Worm (Caenorhabditis elegans) whole organism, early embryonic: Measurements from ENCODE around the gene T27E4.5.

Experiments
- B0310.2 ChIP-seq: sonication (generic microtip); optimal IDR thresholded peaks from 2 replicates; lab custom pipeline; 2016; ENCODE audit warnings: mild to moderate bottlenecking, missing genetic modification characterization, missing compliant biosample characterization
- F13C5.2 ChIP-seq: sonication (generic microtip); optimal IDR thresholded peaks from 2 replicates; lab custom pipeline; 2017; ENCODE audit warnings: mild to moderate bottlenecking, missing genetic modification characterization, inconsistent platforms, missing compliant biosample characterization
- aly-1 ChIP-seq: sonication (generic microtip); optimal IDR thresholded peaks from 2 replicates; lab custom pipeline; 2016; ENCODE audit warnings: missing genetic modification characterization, missing compliant biosample characterization
- ama-1 ChIP-seq: fragments of 150-350 bp; optimal IDR thresholded peaks from 2 replicates; lab custom pipeline; 2014
- ceh-13 ChIP-seq: fragments of 200-800 bp; sonication (Bioruptor generic); optimal IDR thresholded peaks from 2 replicates; lab custom pipeline; 2018; ENCODE audit warnings: mild to moderate bottlenecking, missing genetic modification characterization, missing compliant biosample characterization
- ceh-36 ChIP-seq: sonication (generic microtip); optimal IDR thresholded peaks from 2 replicates; lab custom pipeline; 2016; ENCODE audit warnings: missing genetic modification characterization, inconsistent platforms, missing compliant biosample characterization
- ets-7 ChIP-seq: sonication (generic microtip); optimal IDR thresholded peaks from 2 replicates; lab custom pipeline; 2016; ENCODE audit warnings: missing genotype, missing genetic modification characterization, missing compliant biosample characterization
- flt-1 ChIP-seq: fragments of 200-800 bp; sonication (Bioruptor generic); IDR thresholded peaks from 2 replicates; pipeline ENCODE4 v1.3.6; 2022; ENCODE audit warnings: missing genetic modification characterization, missing compliant biosample characterization
- hmbx-1 ChIP-seq: sonication (generic microtip); optimal IDR thresholded peaks from 2 replicates; lab custom pipeline; 2016; ENCODE audit warnings: mild to moderate bottlenecking, missing genetic modification characterization, missing compliant biosample characterization
- hmg-4 ChIP-seq: fragments of 200-800 bp; sonication (Bioruptor generic); optimal IDR thresholded peaks from 2 replicates; lab custom pipeline; 2018; ENCODE audit warnings: mild to moderate bottlenecking, missing genetic modification characterization, missing compliant biosample characterization
- hnd-1 ChIP-seq: sonication (generic microtip); optimal IDR thresholded peaks from 2 replicates; lab custom pipeline; 2016; ENCODE audit warnings: missing genetic modification characterization, missing compliant biosample characterization
- pes-1 ChIP-seq: fragments of 200-800 bp; sonication (Bioruptor generic); IDR thresholded peaks from 2 replicates; pipeline ENCODE4 v1.3.6; 2022; ENCODE audit warnings: missing genetic modification reagents, missing genetic modification characterization, missing compliant biosample characterization
- scrt-1 ChIP-seq: fragments of 200-800 bp; sonication (Bioruptor generic); IDR thresholded peaks from 2 replicates; pipeline ENCODE4 v1.3.6; 2022; ENCODE audit warnings: missing genetic modification characterization, missing compliant biosample characterization
- sea-1 ChIP-seq: fragments of 200-800 bp; sonication (Bioruptor generic); conservative IDR thresholded peaks from 2 replicates; pipeline ENCODE4 v1.3.6; 2022; ENCODE audit warnings: missing genetic modification characterization, missing compliant biosample characterization
- tbx-11 ChIP-seq: fragments of 200-800 bp; sonication (Bioruptor generic); IDR thresholded peaks from 2 replicates; pipeline ENCODE4 v1.3.6; 2022; ENCODE audit warnings: missing genetic modification characterization, missing compliant biosample characterization
- tbx-37 ChIP-seq: fragments of 200-800 bp; sonication (Bioruptor generic); conservative IDR thresholded peaks from 2 replicates; pipeline ENCODE4 v1.3.6; 2022; ENCODE audit warnings: missing genetic modification reagents, missing genetic modification characterization, missing compliant biosample characterization
- tra-4 ChIP-seq: sonication (generic microtip); optimal IDR thresholded peaks from 2 replicates; lab custom pipeline; 2017; ENCODE audit warnings: missing genetic modification characterization, missing compliant biosample characterization

The T27E4.5 gene

DNA sequence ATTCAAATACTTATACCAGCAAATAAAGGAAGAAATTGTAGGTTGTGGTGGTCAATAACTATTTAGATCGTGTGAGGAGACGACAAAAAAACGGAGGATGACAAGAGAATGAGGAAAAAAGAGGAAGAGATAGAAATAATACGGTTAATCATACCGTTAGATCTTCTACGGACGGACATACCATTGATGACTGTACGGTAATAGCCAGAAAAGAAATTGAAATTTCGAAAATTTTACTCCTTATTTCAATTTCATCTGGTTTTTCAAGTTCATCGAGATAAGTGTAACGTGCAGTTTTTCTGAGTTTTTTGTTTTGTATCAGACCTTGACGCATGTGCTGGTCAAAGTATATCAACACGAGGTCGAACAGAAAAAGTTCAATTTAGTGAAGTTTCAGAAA lies 3.7 kb downstream of the T27E4.5 start:
- TF ChIP-seq hmg-4 (GFP tag; lab: Kevin White, UChicago) (no peak), F13C5.2 (no peak), ets-7 (tag; lab: Kevin White, UChicago) (no peak), sea-1 (GFP tag; lab: Robert Waterston, UW) (no peak), flt-1 (GFP tag; lab: Robert Waterston, UW) (no peak), tbx-37 (no peak), ceh-36 (no peak), B0310.2 (no peak), aly-1 (no peak)

DNA sequence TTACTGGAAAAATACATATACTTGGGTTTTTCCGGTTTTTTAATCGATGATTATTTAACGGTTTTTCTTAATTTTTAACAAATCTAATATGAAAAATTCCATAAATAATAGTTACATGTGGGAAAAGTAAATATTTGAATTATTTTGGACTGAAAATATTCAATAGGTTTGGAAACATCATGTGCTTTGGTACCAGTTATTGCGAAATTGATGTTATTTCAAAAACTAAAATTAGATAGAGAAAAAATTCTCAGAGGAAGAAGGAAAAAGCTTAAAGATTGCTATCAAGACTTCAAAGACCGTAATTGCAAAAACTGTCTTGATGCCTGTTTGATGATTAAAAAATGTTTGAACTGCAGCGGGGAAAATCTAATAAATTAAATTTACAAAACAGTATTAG lies 4.6 kb downstream of the T27E4.5 start:
- TF ChIP-seq tra-4 (tag; lab: Kevin White, UChicago) (no peak), hnd-1 (tag; lab: Kevin White, UChicago) (no peak), pes-1 (GFP tag; lab: Robert Waterston, UW) (no peak), tbx-11 (no peak), ama-1 (no peak), aly-1 (no peak), hmbx-1 (tag; lab: Kevin White, UChicago) (no peak), hmg-4 (GFP tag; lab: Kevin White, UChicago) (no peak), tbx-37 (no peak), sea-1 (GFP tag; lab: Robert Waterston, UW) (no peak), scrt-1 (GFP tag; lab: Robert Waterston, UW) (no peak), F13C5.2 (no peak)

DNA sequence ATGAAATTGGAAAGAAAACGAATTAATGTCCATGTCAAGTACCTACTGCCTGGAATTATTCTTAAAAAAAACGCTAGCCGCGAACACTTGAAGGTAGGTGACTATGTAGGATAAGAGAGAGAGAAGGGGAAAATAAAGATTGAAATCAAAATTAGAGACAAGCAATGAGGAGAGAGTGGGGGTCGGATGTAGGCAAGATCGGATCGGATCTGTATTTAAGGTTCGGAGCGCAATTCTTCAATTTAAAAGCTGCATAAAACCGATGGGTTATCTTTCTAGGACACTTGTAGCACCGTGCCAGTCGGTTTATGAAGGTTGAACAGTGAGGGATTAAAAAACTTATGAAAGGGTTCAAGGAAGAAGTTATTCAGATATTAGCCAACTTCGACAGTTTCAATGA lies 6.4 kb downstream of the T27E4.5 start:
- no peak for TF ChIP-seq sea-1 (GFP tag; lab: Robert Waterston, UW)
- TF ChIP-seq ceh-36, result no peak
- no peak for TF ChIP-seq ceh-13
- no peak for TF ChIP-seq flt-1 (GFP tag; lab: Robert Waterston, UW)
- TF ChIP-seq tbx-11, result no peak

DNA sequence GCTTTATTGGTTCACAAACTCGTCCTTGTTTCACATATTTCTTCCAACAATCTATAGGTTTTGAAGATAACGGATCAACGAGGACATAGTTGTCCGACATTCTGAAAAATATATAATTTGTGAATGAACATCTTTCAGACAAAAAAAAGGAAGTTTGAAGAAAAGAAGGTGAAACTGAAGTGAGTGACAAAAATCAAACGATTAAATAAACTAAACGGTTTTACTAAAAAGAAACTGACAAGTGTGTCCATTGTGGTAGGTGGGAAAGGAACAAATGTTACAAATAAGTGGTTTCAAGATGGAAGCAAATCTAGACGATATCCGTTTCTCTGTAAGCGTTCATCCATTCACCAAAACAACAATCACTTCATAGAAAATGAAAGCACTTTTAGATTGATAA lies 7.2 kb downstream of the T27E4.5 start, which contains the start of gene C25E10.12:
Gene C25E10.12 (minus strand): TSS at position 101 of the 400 bp plus-strand sequence.
- TF ChIP-seq tbx-37 (no peak), scrt-1 (GFP tag; lab: Robert Waterston, UW) (no peak), ceh-13 (no peak), ets-7 (tag; lab: Kevin White, UChicago) (no peak), tbx-11 (no peak)

DNA sequence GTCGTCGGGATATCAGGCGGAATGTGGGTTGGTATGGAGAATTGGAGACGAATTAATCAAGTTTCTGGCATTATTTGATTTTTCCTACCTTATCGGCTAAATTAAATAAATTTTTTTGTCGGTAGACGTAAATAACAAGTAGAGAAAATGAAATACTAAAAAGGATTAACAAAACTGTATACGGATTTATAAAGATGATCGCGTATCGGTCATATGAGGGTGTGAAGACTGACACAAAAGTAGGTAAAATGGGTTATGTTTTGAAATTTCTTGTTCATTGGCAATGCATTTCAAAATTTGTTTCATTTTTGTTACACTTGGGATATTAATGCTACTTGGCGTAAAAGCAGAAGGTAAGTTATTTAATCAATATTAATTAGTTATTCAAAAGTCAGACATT lies 10.1 kb downstream of the T27E4.5 start, which contains the start of the genes C25E10.16 and C25E10.13:
Gene C25E10.16 (minus strand): TSS at position 101 of the 400 bp plus-strand sequence.
Gene C25E10.13 (plus strand): TSS at position 256 of the 400 bp plus-strand sequence.
- no peak for TF ChIP-seq pes-1 (GFP tag; lab: Robert Waterston, UW)
- no peak for TF ChIP-seq tbx-37
- TF ChIP-seq hnd-1 (tag; lab: Kevin White, UChicago), result no peak
- no peak for TF ChIP-seq ceh-36

DNA sequence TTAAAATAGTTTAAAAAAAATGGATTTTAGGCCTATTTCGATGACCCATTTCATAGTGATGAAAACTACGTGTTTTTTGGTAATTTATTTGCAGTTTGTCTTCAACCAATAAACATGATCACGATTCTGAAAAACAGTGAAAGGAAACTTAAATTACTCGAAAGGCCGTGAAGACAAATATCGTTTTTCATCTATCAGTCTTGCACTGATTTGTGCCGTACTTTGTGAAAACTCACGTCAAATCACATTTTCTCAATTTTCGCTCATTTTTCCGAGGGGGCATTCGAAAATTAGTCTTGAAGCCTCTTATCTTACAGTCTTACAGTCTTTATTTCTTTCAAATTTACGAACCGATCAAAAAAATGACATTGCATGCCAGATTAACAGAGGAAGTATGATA lies 11.0 kb downstream of the T27E4.5 start, which contains the start of gene C25E10.11:
Gene C25E10.11 (minus strand): TSS at position 101 of the 400 bp plus-strand sequence.
- TF ChIP-seq tbx-37 (no peak), hnd-1 (tag; lab: Kevin White, UChicago) (no peak), B0310.2 (no peak), ets-7 (tag; lab: Kevin White, UChicago) (no peak), sea-1 (GFP tag; lab: Robert Waterston, UW) (no peak), hmg-4 (GFP tag; lab: Kevin White, UChicago) (no peak), ceh-13 (no peak), F13C5.2 (no peak), flt-1 (GFP tag; lab: Robert Waterston, UW) (no peak), scrt-1 (GFP tag; lab: Robert Waterston, UW) (no peak), ceh-36 (no peak), hmbx-1 (tag; lab: Kevin White, UChicago) (no peak), ama-1 (no peak)

DNA sequence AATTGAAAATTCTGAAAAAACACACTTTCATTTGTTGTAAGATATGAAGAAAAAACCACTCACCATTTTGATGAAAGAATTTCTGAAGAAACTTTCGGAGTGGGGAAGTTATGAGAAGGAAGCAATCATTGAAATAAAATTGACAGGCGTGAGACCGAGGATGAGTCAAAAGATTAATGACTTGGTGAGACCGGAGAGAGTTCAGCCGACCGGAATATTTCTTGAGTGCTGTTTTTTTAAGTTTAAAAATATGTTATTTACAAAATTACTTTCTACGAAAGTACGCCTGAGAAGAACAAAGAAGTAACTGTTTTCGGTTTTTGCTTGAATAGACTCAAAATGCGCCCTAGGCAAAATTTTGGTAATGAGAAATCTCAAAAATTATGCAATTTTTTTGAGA lies 13.3 kb downstream of the T27E4.5 start, which contains the start of gene C25E10.10:
Gene C25E10.10 (minus strand): TSS at position 101 of the 400 bp plus-strand sequence.
- TF ChIP-seq ama-1 (no peak), tra-4 (tag; lab: Kevin White, UChicago) (no peak), aly-1 (no peak), scrt-1 (GFP tag; lab: Robert Waterston, UW) (no peak), ceh-36 (no peak), sea-1 (GFP tag; lab: Robert Waterston, UW) (no peak), pes-1 (GFP tag; lab: Robert Waterston, UW) (no peak), F13C5.2 (no peak), B0310.2 (no peak), tbx-37 (no peak), hnd-1 (tag; lab: Kevin White, UChicago) (no peak), ceh-13 (no peak), ets-7 (tag; lab: Kevin White, UChicago) (no peak), tbx-11 (no peak), flt-1 (GFP tag; lab: Robert Waterston, UW) (no peak)

DNA sequence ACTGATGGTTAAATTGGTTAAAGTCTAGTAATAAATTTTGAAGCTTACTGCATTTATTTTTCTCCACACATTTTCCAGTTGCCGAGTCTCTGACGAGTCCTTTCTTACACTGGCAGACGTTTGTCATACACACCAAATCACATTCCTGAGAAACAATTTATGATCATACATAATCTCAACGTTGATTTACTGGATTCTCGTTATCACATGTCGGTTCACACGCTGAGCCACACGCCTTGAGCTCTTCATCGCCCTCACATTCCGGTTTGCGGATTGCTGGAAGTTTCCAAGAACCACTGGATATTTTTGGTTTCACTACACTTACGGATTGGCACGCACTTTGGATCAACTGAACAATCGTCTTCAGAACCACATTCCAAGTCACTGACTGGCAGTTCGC lies 13.9 kb downstream of the T27E4.5 start:
- TF ChIP-seq flt-1 (GFP tag; lab: Robert Waterston, UW), result no peak
- no peak for TF ChIP-seq hnd-1 (tag; lab: Kevin White, UChicago)
- no peak for TF ChIP-seq scrt-1 (GFP tag; lab: Robert Waterston, UW)
- TF ChIP-seq ceh-13, result no peak
- no peak for TF ChIP-seq tbx-11
- no peak for TF ChIP-seq B0310.2
- TF ChIP-seq ceh-36, result no peak

DNA sequence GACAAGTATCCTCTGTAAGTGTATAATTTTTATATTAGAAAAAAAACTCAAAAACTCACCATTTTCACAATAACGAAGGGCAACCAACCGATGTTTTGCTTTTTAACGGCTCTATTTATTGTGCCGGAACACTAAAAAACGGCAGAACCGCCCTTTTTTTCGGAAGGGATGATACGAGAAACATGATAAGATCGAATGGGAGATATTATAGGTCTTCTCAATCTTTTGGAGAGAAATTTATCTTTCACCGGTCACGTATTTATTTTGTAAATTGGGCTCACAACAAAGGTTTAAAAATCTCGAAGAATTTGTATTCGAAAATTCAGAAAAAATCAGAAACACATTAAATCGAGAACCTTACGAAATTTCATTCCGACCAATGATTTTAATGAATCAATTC lies 14.8 kb downstream of the T27E4.5 start, which contains the start of gene swm-1:
Gene swm-1 (minus strand): TSS at position 101 of the 400 bp plus-strand sequence.
- TF ChIP-seq ets-7 (tag; lab: Kevin White, UChicago), result no peak
- no peak for TF ChIP-seq tbx-37
- TF ChIP-seq tra-4 (tag; lab: Kevin White, UChicago), result no peak
- TF ChIP-seq pes-1 (GFP tag; lab: Robert Waterston, UW), result no peak
- no peak for TF ChIP-seq ama-1
- TF ChIP-seq ceh-36, result no peak
- TF ChIP-seq scrt-1 (GFP tag; lab: Robert Waterston, UW), result no peak
- TF ChIP-seq flt-1 (GFP tag; lab: Robert Waterston, UW), result no peak
- no peak for TF ChIP-seq B0310.2
